Worm (Caenorhabditis elegans): ENCODE measurements around the gene C25D7.5.

The C25D7.5 gene

DNA sequence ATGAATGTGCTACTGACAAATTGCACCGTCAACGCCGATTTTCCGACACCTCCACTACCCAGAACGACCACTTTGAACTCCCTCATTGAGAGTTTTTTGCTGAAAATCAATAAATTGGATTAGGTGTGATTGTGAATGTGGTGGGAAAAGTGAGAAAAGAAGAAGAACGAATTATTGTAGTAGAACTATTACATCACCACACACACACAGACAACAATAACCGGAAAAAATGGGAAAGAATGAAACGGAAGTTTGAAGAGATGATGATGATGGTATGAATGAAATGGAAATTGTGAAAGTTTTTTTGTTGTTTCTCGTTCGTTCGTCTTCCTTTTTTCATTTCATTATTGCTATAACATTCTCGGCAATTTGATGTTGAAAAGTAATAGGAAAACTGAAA lies 11.5 kb downstream of the C25D7.5 start, which contains the start of gene rap-2:
rap-2 (minus strand) TSS at position 101 of the 400 bp plus-strand sequence.
- TF ChIP-seq unc-42 (tag; optimal IDR thresholded peaks at IDR 0.05): no peak
- no peak for TF ChIP-seq unc-86 (tag; optimal IDR thresholded peaks at IDR 0.05)
- no peak for TF ChIP-seq ceh-19 (GFP tag; optimal IDR thresholded peaks at IDR 0.05)
- no peak for TF ChIP-seq unc-3 (GFP tag; conservative IDR thresholded peaks at IDR 0.05)
- no peak for TF ChIP-seq unc-3 (tag; optimal IDR thresholded peaks at IDR 0.05)
- no peak for TF ChIP-seq unc-55 (GFP tag; optimal IDR thresholded peaks at IDR 0.05)
- TF ChIP-seq ceh-31 (tag; optimal IDR thresholded peaks at IDR 0.05): no peak
- TF ChIP-seq fkh-6 (tag; optimal IDR thresholded peaks at IDR 0.05): no peak
- no peak for TF ChIP-seq sdc-2 (tag; optimal IDR thresholded peaks at IDR 0.05)
- TF ChIP-seq ceh-9 (tag; optimal IDR thresholded peaks at IDR 0.05): no peak
- TF ChIP-seq lin-11 (tag; optimal IDR thresholded peaks at IDR 0.05): no peak

- TF ChIP-seq unc-42 (tag; optimal IDR thresholded peaks at IDR 0.05): peak; percentile 47
- no peak for TF ChIP-seq npax-4 (tag; optimal IDR thresholded peaks at IDR 0.05)
- TF ChIP-seq sdc-2 (tag; optimal IDR thresholded peaks at IDR 0.05): peak; percentile 20
- TF ChIP-seq ceh-48 (tag; optimal IDR thresholded peaks at IDR 0.05): peak; percentile 90
- no peak for TF ChIP-seq pag-3 (tag; optimal IDR thresholded peaks at IDR 0.05; ENCODE audit: borderline replicate concordance)
- peak; percentile 32 for TF ChIP-seq ceh-34 (tag; optimal IDR thresholded peaks at IDR 0.05)
- peak; percentile 22 for TF ChIP-seq ref-2 (tag; optimal IDR thresholded peaks at IDR 0.05)
- TF ChIP-seq hlh-6 (tag; optimal IDR thresholded peaks at IDR 0.05): peak; percentile 16
- TF ChIP-seq ceh-19 (GFP tag; optimal IDR thresholded peaks at IDR 0.05): peak; percentile 46
- peak; percentile 40 for TF ChIP-seq tbx-2 (tag; optimal IDR thresholded peaks at IDR 0.05)
- no peak for TF ChIP-seq rnt-1 (tag; optimal IDR thresholded peaks at IDR 0.05)
- TF ChIP-seq ceh-31 (tag; optimal IDR thresholded peaks at IDR 0.05): peak; percentile 65
- no peak for TF ChIP-seq ceh-6 (GFP tag; optimal IDR thresholded peaks at IDR 0.05)
- TF ChIP-seq ets-4 (tag; optimal IDR thresholded peaks at IDR 0.05): peak; percentile 61
These were observed 12.8 kb downstream of the C25D7.5 start, which contains the start of gene C25D7.9 for ce11 chrV:15065068-15065744. Gene C25D7.9, plus strand, starts transcription at chrV:15065135.

ce11 chrV:15065837-15066348 lies 13.4 kb downstream of the C25D7.5 start, which contains the start of gene otub-1:
Gene otub-1, plus strand, starts transcription at chrV:15066298.
- TF ChIP-seq ceh-18 (tag; optimal IDR thresholded peaks at IDR 0.05): no peak
- no peak for TF ChIP-seq K09A11.1 (tag; optimal IDR thresholded peaks at IDR 0.05; ENCODE audit: insufficient read depth)
- TF ChIP-seq ceh-48 (tag; optimal IDR thresholded peaks at IDR 0.05): no peak

- TF ChIP-seq syd-9 (tag; optimal IDR thresholded peaks at IDR 0.05) (no peak), npax-4 (tag; optimal IDR thresholded peaks at IDR 0.05) (no peak), che-1 (tag; optimal IDR thresholded peaks at IDR 0.05) (no peak), pha-4 (tag; optimal IDR thresholded peaks at IDR 0.05) (no peak), pqm-1 (tag; optimal IDR thresholded peaks at IDR 0.05) (no peak)
These were observed 14.7 kb downstream of the C25D7.5 start, which contains the start of gene C25D7.10 for ce11 chrV:15067165-15067564. Gene C25D7.10, plus strand, starts transcription at chrV:15067465.

DNA sequence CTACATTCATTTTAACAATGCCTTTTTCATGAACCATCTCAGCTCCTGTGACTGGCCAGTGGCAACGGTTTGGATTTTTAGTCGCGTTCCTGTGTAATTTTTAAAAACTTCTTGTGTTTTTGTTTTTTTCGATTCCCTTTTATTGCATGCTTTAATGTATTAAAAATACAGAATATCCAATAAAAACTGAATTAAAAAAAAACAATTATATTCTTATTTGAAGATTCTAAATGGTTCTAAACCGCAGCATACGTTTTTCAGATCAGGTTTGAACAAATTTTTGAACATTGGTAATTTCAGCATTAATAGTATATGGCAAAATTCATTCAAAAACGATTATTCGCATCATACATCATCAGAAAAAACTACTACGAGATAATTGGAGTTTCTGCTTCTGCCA lies 15.9 kb downstream of the C25D7.5 start, which contains the start of gene dnj-3:
dnj-3 (plus strand) TSS at position 301 of the 400 bp plus-strand sequence.
- TF ChIP-seq ama-1 (optimal IDR thresholded peaks at IDR 0.05) (no peak), ceh-18 (tag; optimal IDR thresholded peaks at IDR 0.05) (no peak)

ce11 chrV:15069435-15069985 lies 17.1 kb downstream of the C25D7.5 start:
- peak; percentile 73 for TF ChIP-seq unc-42 (tag; optimal IDR thresholded peaks at IDR 0.05)
- no peak for TF ChIP-seq odd-2 (tag; optimal IDR thresholded peaks at IDR 0.05)
